Worm (Caenorhabditis elegans) whole organism, mixed stage, embryonic: ENCODE data around the gene M6.11.

Source experiments
- M03D4.4 ChIP-seq: sonication (generic microtip); optimal IDR thresholded peaks from 2 replicates; lab custom pipeline; 2017; ENCODE audit warnings: mild to moderate bottlenecking, missing genetic modification characterization, missing compliant biosample characterization
- bed-3 ChIP-seq: fragments of 200-800 bp; sonication (Bioruptor generic); optimal IDR thresholded peaks from 3 replicates; lab custom pipeline; 2018; ENCODE audit warnings: mild to moderate bottlenecking, missing genetic modification characterization, moderate library complexity, missing compliant biosample characterization
- blmp-1 ChIP-seq: fragments of 150-350 bp; optimal IDR thresholded peaks from 2 replicates; lab custom pipeline; 2014; ENCODE audit warnings: missing biosample characterization, missing genetic modification characterization
- ceh-39 ChIP-seq: fragments of 150-350 bp; optimal IDR thresholded peaks from 2 replicates; lab custom pipeline; 2014; ENCODE audit warnings: missing biosample characterization, missing genetic modification characterization
- ceh-83 ChIP-seq: fragments of 200-800 bp; sonication (Bioruptor generic); optimal IDR thresholded peaks from 2 replicates; lab custom pipeline; 2018; ENCODE audit warnings: mild to moderate bottlenecking, missing genetic modification characterization, missing compliant biosample characterization
- ces-1 ChIP-seq: fragments of 150-350 bp; optimal IDR thresholded peaks from 2 replicates; lab custom pipeline; 2014; ENCODE audit warnings: missing biosample characterization, missing genetic modification reagents, missing genetic modification characterization
- cnd-1 ChIP-seq: fragments of 200-800 bp; sonication (Bioruptor generic); optimal IDR thresholded peaks from 2 replicates; lab custom pipeline; 2018; ENCODE audit warnings: mild to moderate bottlenecking, missing genetic modification characterization, missing compliant biosample characterization
- elt-1 ChIP-seq: sonication (generic microtip); optimal IDR thresholded peaks from 2 replicates; lab custom pipeline; 2017; ENCODE audit warnings: missing genetic modification characterization, mild to moderate bottlenecking, missing compliant biosample characterization, antibody characterized with exemption, moderate library complexity, borderline replicate concordance; ENCODE audit not compliant: insufficient read depth
- elt-3 ChIP-seq: fragments of 150-350 bp; optimal IDR thresholded peaks from 2 replicates; lab custom pipeline; 2014; ENCODE audit warnings: missing biosample characterization, missing genetic modification characterization
- flh-1 ChIP-seq: fragments of 200-800 bp; sonication (Bioruptor generic); optimal IDR thresholded peaks from 2 replicates; lab custom pipeline; 2018; ENCODE audit warnings: mild to moderate bottlenecking, missing genetic modification characterization, moderate library complexity, missing compliant biosample characterization
- ham-2 ChIP-seq: fragments of 200-800 bp; sonication (Bioruptor generic); optimal IDR thresholded peaks from 2 replicates; lab custom pipeline; 2018; ENCODE audit warnings: mild to moderate bottlenecking, missing genetic modification characterization, missing compliant biosample characterization
- lin-13 ChIP-seq: fragments of 150-350 bp; optimal IDR thresholded peaks from 2 replicates; lab custom pipeline; 2014; ENCODE audit warnings: missing biosample characterization, missing genetic modification characterization
- lin-32 ChIP-seq: fragments of 200-800 bp; sonication (Bioruptor generic); optimal IDR thresholded peaks from 2 replicates; lab custom pipeline; 2018; ENCODE audit warnings: mild to moderate bottlenecking, missing genetic modification characterization, missing compliant biosample characterization
- lsy-2 ChIP-seq: fragments of 150-350 bp; optimal IDR thresholded peaks from 2 replicates; lab custom pipeline; 2014; ENCODE audit warnings: missing biosample characterization, missing genetic modification characterization
- mab-5 ChIP-seq: fragments of 150-350 bp; optimal IDR thresholded peaks from 2 replicates; lab custom pipeline; 2014; ENCODE audit warnings: missing biosample characterization, missing genetic modification characterization
- mep-1 ChIP-seq: fragments of 150-350 bp; optimal IDR thresholded peaks from 2 replicates; lab custom pipeline; 2017; ENCODE audit warnings: missing biosample characterization, missing genetic modification reagents, missing genetic modification characterization, inconsistent platforms
- nhr-2 ChIP-seq: fragments of 150-350 bp; optimal IDR thresholded peaks from 2 replicates; lab custom pipeline; 2014; ENCODE audit warnings: missing biosample characterization, missing genetic modification characterization
- nhr-237 ChIP-seq: fragments of 150-350 bp; optimal IDR thresholded peaks from 2 replicates; lab custom pipeline; 2014; ENCODE audit warnings: missing biosample characterization, missing genetic modification characterization
- nhr-28 ChIP-seq: fragments of 150-350 bp; optimal IDR thresholded peaks from 2 replicates; lab custom pipeline; 2014; ENCODE audit warnings: missing biosample characterization, missing genetic modification characterization
- nhr-76 ChIP-seq: sonication (generic microtip); optimal IDR thresholded peaks from 2 replicates; lab custom pipeline; 2017; ENCODE audit warnings: missing biosample characterization, missing genetic modification characterization
- pha-4 ChIP-seq: fragments of 150-350 bp; optimal IDR thresholded peaks from 2 replicates; lab custom pipeline; 2018; ENCODE audit warnings: missing biosample characterization, missing genetic modification reagents, missing genetic modification characterization
- sem-2 ChIP-seq: fragments of 200-800 bp; sonication (Bioruptor generic); optimal IDR thresholded peaks from 2 replicates; lab custom pipeline; 2018; ENCODE audit warnings: mild to moderate bottlenecking, missing genetic modification characterization, missing compliant biosample characterization
- snpc-4 ChIP-seq: fragments of 150-350 bp; optimal IDR thresholded peaks from 2 replicates; lab custom pipeline; 2014; ENCODE audit warnings: missing biosample characterization, missing genetic modification characterization
- sptf-1 ChIP-seq: sonication (generic microtip); optimal IDR thresholded peaks from 2 replicates; lab custom pipeline; 2017; ENCODE audit warnings: mild to moderate bottlenecking, missing genetic modification characterization, moderate library complexity, missing compliant biosample characterization
- tbx-8 ChIP-seq: fragments of 200-800 bp; sonication (Bioruptor generic); optimal IDR thresholded peaks from 2 replicates; lab custom pipeline; 2018; ENCODE audit warnings: mild to moderate bottlenecking, missing genetic modification characterization, moderate library complexity, missing compliant biosample characterization
- unc-120 ChIP-seq: sonication (generic microtip); optimal IDR thresholded peaks from 2 replicates; lab custom pipeline; 2017; ENCODE audit warnings: missing genetic modification characterization, missing compliant biosample characterization; ENCODE audit not compliant: poor library complexity, severe bottlenecking
- unc-39 ChIP-seq: fragments of 150-350 bp; optimal IDR thresholded peaks from 2 replicates; lab custom pipeline; 2014; ENCODE audit warnings: missing biosample characterization, missing genetic modification characterization
- unc-62 ChIP-seq: fragments of 150-350 bp; optimal IDR thresholded peaks from 2 replicates; lab custom pipeline; 2014; ENCODE audit warnings: missing biosample characterization, missing genetic modification reagents, missing genetic modification characterization
- zip-8 ChIP-seq: fragments of 150-350 bp; optimal IDR thresholded peaks from 2 replicates; lab custom pipeline; 2014; ENCODE audit warnings: missing biosample characterization, missing genetic modification characterization
- ztf-11 ChIP-seq: fragments of 150-350 bp; optimal IDR thresholded peaks from 2 replicates; lab custom pipeline; 2014; ENCODE audit warnings: missing biosample characterization, missing genetic modification characterization

M6.11 gene

ce11 chrX:621190-621589, 20.1 kb downstream of the M6.11 start, which contains the start of gene unc-96:
Gene unc-96 (minus strand): TSS chrX:621290.
- TF ChIP-seq unc-62 (GFP tag; lab: Kevin White, UChicago): no peak
- no peak for TF ChIP-seq tbx-8 (GFP tag; lab: Kevin White, UChicago)
- TF ChIP-seq ces-1 (GFP tag; lab: Kevin White, UChicago): no peak
- no peak for TF ChIP-seq sptf-1 (tag; lab: Kevin White, UChicago)
- TF ChIP-seq snpc-4 (tag; lab: Kevin White, UChicago): no peak
- no peak for TF ChIP-seq blmp-1
- TF ChIP-seq unc-39: no peak
- no peak for TF ChIP-seq zip-8 (tag; lab: Kevin White, UChicago)
- no peak for TF ChIP-seq ztf-11 (tag; lab: Kevin White, UChicago)
- TF ChIP-seq ham-2 (GFP tag; lab: Kevin White, UChicago): no peak
- TF ChIP-seq cnd-1 (tag; lab: Kevin White, UChicago): no peak
- no peak for TF ChIP-seq mep-1 (tag; lab: Kevin White, UChicago)
- TF ChIP-seq sem-2 (GFP tag; lab: Kevin White, UChicago): no peak
- TF ChIP-seq, all 35 proteins: peak for 0

ce11 chrX:617730-618129, 23.6 kb downstream of the M6.11 start:
- TF ChIP-seq ces-1 (GFP tag; lab: Kevin White, UChicago): no peak
- no peak for TF ChIP-seq ham-2 (GFP tag; lab: Kevin White, UChicago)
- TF ChIP-seq nhr-237 (tag; lab: Kevin White, UChicago): no peak
- no peak for TF ChIP-seq elt-3 (tag; lab: Kevin White, UChicago)
- TF ChIP-seq cnd-1 (tag; lab: Kevin White, UChicago): no peak
- TF ChIP-seq bed-3: no peak
- TF ChIP-seq nhr-76: no peak
- no peak for TF ChIP-seq lin-32
- no peak for TF ChIP-seq elt-1 (tag; lab: Kevin White, UChicago)
- no peak for TF ChIP-seq flh-1 (GFP tag; lab: Kevin White, UChicago)
- TF ChIP-seq lin-13: no peak
- no peak for TF ChIP-seq lsy-2 (tag; lab: Kevin White, UChicago)
- no peak for TF ChIP-seq sptf-1 (tag; lab: Kevin White, UChicago)

- TF ChIP-seq flh-1 (GFP tag; lab: Kevin White, UChicago) (no peak), elt-1 (tag; lab: Kevin White, UChicago) (no peak), cnd-1 (tag; lab: Kevin White, UChicago) (no peak), unc-39 (no peak), ceh-83 (GFP tag; lab: Kevin White, UChicago) (no peak), M03D4.4 (tag; lab: Kevin White, UChicago) (no peak), lin-32 (no peak), ces-1 (GFP tag; lab: Kevin White, UChicago) (no peak)
Observed at ce11 chrX:612783-613182, 28.6 kb downstream of the M6.11 start.

DNA sequence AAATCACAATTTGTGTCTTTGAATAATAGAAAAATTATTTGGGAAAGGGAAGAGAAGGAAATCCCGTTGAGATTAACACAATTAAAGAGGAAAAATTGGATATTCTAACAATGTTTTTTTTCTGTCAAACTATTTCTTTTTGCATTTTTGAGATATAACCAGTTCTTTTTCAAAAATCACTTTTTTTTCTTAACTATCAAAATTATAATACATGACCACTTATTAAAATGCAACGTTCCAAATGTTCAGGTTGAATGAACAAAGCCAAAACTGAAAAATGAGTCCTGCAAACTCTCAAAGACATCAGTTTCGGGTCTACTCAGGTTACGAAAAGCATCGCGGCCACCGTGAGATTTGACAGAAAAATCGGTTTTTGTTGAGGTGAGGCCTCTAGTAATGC, 31.8 kb downstream of the M6.11 start:
- no peak for TF ChIP-seq lin-32
- TF ChIP-seq ces-1 (GFP tag; lab: Kevin White, UChicago): no peak
- TF ChIP-seq tbx-8 (GFP tag; lab: Kevin White, UChicago): no peak
- TF ChIP-seq ztf-11 (tag; lab: Kevin White, UChicago): no peak

ce11 chrX:608392-608791, 32.9 kb downstream of the M6.11 start, which contains the start of gene F13C5.5:
Gene F13C5.5 (minus strand): TSS chrX:608492.
- TF ChIP-seq blmp-1: no peak
- no peak for TF ChIP-seq ceh-39
- TF ChIP-seq flh-1 (GFP tag; lab: Kevin White, UChicago): no peak
- TF ChIP-seq unc-39: no peak

DNA sequence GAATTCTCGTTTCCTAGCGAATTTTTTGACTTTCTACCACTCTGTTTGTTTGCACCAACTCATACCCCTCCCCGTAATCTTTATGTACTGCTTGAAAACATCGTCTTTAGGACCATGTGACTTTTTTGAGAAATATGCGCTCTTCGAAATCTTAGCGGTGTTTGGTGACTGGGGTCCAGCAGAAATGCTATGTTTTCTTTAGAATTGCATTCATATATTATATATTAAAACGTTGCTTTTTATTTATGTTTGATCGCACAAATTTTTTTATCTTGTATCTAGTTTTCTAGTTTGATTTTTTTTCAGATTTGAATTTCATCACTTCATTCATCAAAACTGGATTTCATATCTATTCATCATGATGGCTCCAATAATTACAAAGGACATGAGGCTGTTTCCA, 39.5 kb downstream of the M6.11 start, which contains the start of gene F13C5.1:
F13C5.1 (plus strand) TSS at position 301 of the 400 bp plus-strand sequence.
- TF ChIP-seq nhr-76: no peak
- no peak for TF ChIP-seq mab-5
- TF ChIP-seq pha-4: no peak
- TF ChIP-seq nhr-2 (tag; lab: Kevin White, UChicago): no peak
- no peak for TF ChIP-seq lin-32
- no peak for TF ChIP-seq sptf-1 (tag; lab: Kevin White, UChicago)
- no peak for TF ChIP-seq M03D4.4 (tag; lab: Kevin White, UChicago)
- no peak for TF ChIP-seq nhr-237 (tag; lab: Kevin White, UChicago)
- TF ChIP-seq sem-2 (GFP tag; lab: Kevin White, UChicago): no peak
- TF ChIP-seq unc-120 (tag; lab: Kevin White, UChicago): no peak
- TF ChIP-seq nhr-28: no peak
